Worm (Caenorhabditis elegans) whole organism, L4 larva: Measurements from ENCODE around the gene lst-6.

Experiments
- aly-2 ChIP-seq: sonication (generic microtip); optimal IDR thresholded peaks from 2 replicates; lab custom pipeline; 2018; ENCODE audit warnings: missing biosample characterization, missing genetic modification characterization
- ceh-62 ChIP-seq: sonication (generic microtip); optimal IDR thresholded peaks from 2 replicates; lab custom pipeline; 2017; ENCODE audit warnings: missing biosample characterization, missing genetic modification characterization
- ces-1 ChIP-seq: fragments of 150-350 bp; sonication (generic microtip); optimal IDR thresholded peaks from 4 replicates; lab custom pipeline; 2014; ENCODE audit warnings: missing biosample characterization, missing genetic modification reagents, missing genetic modification characterization
- dpl-1 ChIP-seq: fragments of 150-350 bp; optimal IDR thresholded peaks from 2 replicates; lab custom pipeline; 2014; ENCODE audit warnings: missing biosample characterization, missing genetic modification reagents, missing genetic modification characterization
- lin-13 ChIP-seq: fragments of 150-350 bp; optimal IDR thresholded peaks from 2 replicates; lab custom pipeline; 2014; ENCODE audit warnings: missing biosample characterization, missing genetic modification reagents, missing genetic modification characterization
- lin-39 ChIP-seq: fragments of 150-350 bp; optimal IDR thresholded peaks from 2 replicates; lab custom pipeline; 2014; ENCODE audit warnings: missing biosample characterization, missing genetic modification reagents, missing genetic modification characterization
- lsy-2 ChIP-seq, 2 experiments: fragments of 150-350 bp in 1 of 2; sonication (generic microtip) in 1 of 2; optimal IDR thresholded peaks; 2 replicates each; lab custom pipeline; 2014 to 2017; ENCODE audit warnings: missing biosample characterization in 2 of 2, missing genetic modification characterization in 2 of 2
- mep-1 ChIP-seq: fragments of 150-350 bp; sonication (generic microtip); optimal IDR thresholded peaks from 3 replicates; lab custom pipeline; 2014; ENCODE audit warnings: missing biosample characterization, missing genetic modification characterization
- nhr-11 ChIP-seq: fragments of 150-350 bp; optimal IDR thresholded peaks from 2 replicates; lab custom pipeline; 2014; ENCODE audit warnings: missing biosample characterization, missing genetic modification characterization
- nhr-77 ChIP-seq: fragments of 150-350 bp; optimal IDR thresholded peaks from 2 replicates; lab custom pipeline; 2014; ENCODE audit warnings: missing biosample characterization, missing genetic modification characterization
- pqm-1 ChIP-seq: sonication (generic microtip); optimal IDR thresholded peaks from 2 replicates; lab custom pipeline; 2017; ENCODE audit warnings: missing biosample characterization, missing genetic modification characterization
- unc-130 ChIP-seq: sonication (generic microtip); optimal IDR thresholded peaks from 2 replicates; lab custom pipeline; 2016; ENCODE audit warnings: missing genetic modification reagents, missing genetic modification characterization, missing compliant biosample characterization
- unc-39 ChIP-seq: sonication (generic microtip); optimal IDR thresholded peaks from 2 replicates; lab custom pipeline; 2017; ENCODE audit warnings: missing biosample characterization, missing genetic modification characterization

DNA sequence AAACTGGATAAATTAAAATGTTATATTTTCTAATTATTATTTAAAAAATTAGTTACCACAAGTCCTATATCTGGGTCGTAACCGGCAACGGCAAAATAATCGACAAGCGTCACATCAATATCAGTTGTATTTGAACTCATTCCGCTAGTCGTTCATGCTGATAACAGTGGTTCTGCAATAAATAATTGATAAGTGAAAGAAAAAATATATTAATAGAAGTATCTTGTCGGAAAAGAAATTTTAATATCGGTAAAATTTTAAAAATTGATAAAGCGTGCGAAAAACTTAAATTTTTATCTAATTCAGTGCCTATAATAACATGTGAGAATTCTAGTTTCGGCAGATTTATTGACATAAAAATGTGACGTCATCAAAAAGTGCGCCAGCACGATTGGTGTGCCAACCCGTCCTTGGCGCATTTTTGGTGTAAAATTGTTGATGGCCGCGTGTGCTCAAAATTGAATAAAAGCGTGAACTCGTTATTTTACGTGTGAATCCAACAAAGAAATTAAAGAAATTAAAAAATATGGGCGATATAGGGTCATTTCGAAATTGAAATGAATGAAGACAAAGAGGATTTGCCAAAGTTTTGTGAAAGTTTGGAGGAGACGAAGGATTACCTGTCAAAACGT, at the start of gene lst-6, which contains the start of gene lst-5:
- TF ChIP-seq unc-39 (tag; lab: Kevin White, UChicago) = no peak
- TF ChIP-seq lsy-2 (tag; optimal IDR thresholded peaks at IDR 0.05; lab: Kevin White, UChicago) = peak; percentile 39 to 86
- TF ChIP-seq pqm-1 (tag; lab: Kevin White, UChicago) = peak; percentile 68
- no peak for TF ChIP-seq nhr-77 (tag; lab: Kevin White, UChicago)
- peak; percentile 73 for TF ChIP-seq mep-1 (tag; lab: Kevin White, UChicago)
- TF ChIP-seq aly-2 (tag; lab: Kevin White, UChicago) = no peak
- TF ChIP-seq ceh-62 = no peak
- peak; percentile 66 for TF ChIP-seq dpl-1 (GFP tag; lab: Kevin White, UChicago)
- no peak for TF ChIP-seq ces-1 (GFP tag; lab: Kevin White, UChicago)
- no peak for TF ChIP-seq lin-39 (tag; lab: Kevin White, UChicago)
- no peak for TF ChIP-seq nhr-11 (tag; lab: Kevin White, UChicago)
- TF ChIP-seq unc-130 (GFP tag; lab: Kevin White, UChicago) = no peak
- TF ChIP-seq lin-13 (GFP tag; lab: Kevin White, UChicago) = peak; percentile 6
